Worm (Caenorhabditis elegans) whole organism, late embryonic: ENCODE data around the gene C45E5.1.

ENCODE experiments used
- C38D4.7 ChIP-seq: fragments of 200-800 bp; sonication (Bioruptor generic); optimal IDR thresholded peaks from 2 replicates; lab custom pipeline; 2018; ENCODE audit warnings: mild to moderate bottlenecking, missing genetic modification characterization, moderate library complexity, missing compliant biosample characterization
- T23F11.4 ChIP-seq: fragments of 200-800 bp; sonication (Bioruptor generic); optimal IDR thresholded peaks from 2 replicates; lab custom pipeline; 2018; ENCODE audit warnings: mild to moderate bottlenecking, missing genetic modification characterization, missing compliant biosample characterization
- Y22D7AL.16 ChIP-seq: sonication (generic microtip); optimal IDR thresholded peaks from 2 replicates; lab custom pipeline; 2016; ENCODE audit warnings: missing genetic modification characterization, missing compliant biosample characterization
- ama-1 ChIP-seq: fragments of 150-350 bp; optimal IDR thresholded peaks from 2 replicates; lab custom pipeline; 2014
- ceh-19 ChIP-seq: fragments of 200-800 bp; sonication (Bioruptor generic); optimal IDR thresholded peaks from 2 replicates; lab custom pipeline; 2018; ENCODE audit warnings: mild to moderate bottlenecking, missing genetic modification characterization, missing compliant biosample characterization
- ceh-24 ChIP-seq: sonication (generic microtip); optimal IDR thresholded peaks from 2 replicates; lab custom pipeline; 2016; ENCODE audit warnings: mild to moderate bottlenecking, missing genetic modification characterization, missing compliant biosample characterization
- ceh-9 ChIP-seq: sonication (generic microtip); optimal IDR thresholded peaks from 2 replicates; lab custom pipeline; 2016; ENCODE audit warnings: mild to moderate bottlenecking, missing genetic modification characterization, inconsistent platforms, missing compliant biosample characterization
- eyg-1 ChIP-seq: sonication (generic microtip); optimal IDR thresholded peaks from 2 replicates; lab custom pipeline; 2016; ENCODE audit warnings: missing genotype, missing genetic modification characterization, missing compliant biosample characterization
- fkh-10 ChIP-seq: fragments of 150-350 bp; optimal IDR thresholded peaks from 2 replicates; lab custom pipeline; 2014; ENCODE audit warnings: missing biosample characterization, missing genetic modification reagents, missing genetic modification characterization
- gmeb-2 ChIP-seq: sonication (generic microtip); optimal IDR thresholded peaks from 2 replicates; lab custom pipeline; 2016; ENCODE audit warnings: missing genetic modification characterization, inconsistent platforms, missing compliant biosample characterization
- hlh-15 ChIP-seq: sonication (generic microtip); optimal IDR thresholded peaks from 2 replicates; lab custom pipeline; 2016; ENCODE audit warnings: missing genetic modification characterization, missing compliant biosample characterization
- hlh-6 ChIP-seq: sonication (generic microtip); optimal IDR thresholded peaks from 2 replicates; lab custom pipeline; 2016; ENCODE audit warnings: missing genotype, missing genetic modification characterization, missing compliant biosample characterization
- hlh-8 ChIP-seq: sonication (generic microtip); optimal IDR thresholded peaks from 2 replicates; lab custom pipeline; 2016; ENCODE audit warnings: missing genotype, missing genetic modification characterization, missing compliant biosample characterization
- lin-11 ChIP-seq: fragments of 200-800 bp; sonication (Bioruptor generic); optimal IDR thresholded peaks from 2 replicates; lab custom pipeline; 2018; ENCODE audit warnings: mild to moderate bottlenecking, missing genetic modification characterization, missing compliant biosample characterization
- madf-2 ChIP-seq: sonication (generic microtip); optimal IDR thresholded peaks from 2 replicates; lab custom pipeline; 2017; ENCODE audit warnings: missing genetic modification characterization, missing compliant biosample characterization
- nhr-11 ChIP-seq: fragments of 150-350 bp; optimal IDR thresholded peaks from 2 replicates; lab custom pipeline; 2014; ENCODE audit warnings: missing biosample characterization, missing genetic modification characterization
- nhr-232 ChIP-seq: sonication (generic microtip); optimal IDR thresholded peaks from 2 replicates; lab custom pipeline; 2016; ENCODE audit warnings: missing genetic modification characterization, missing compliant biosample characterization
- npax-4 ChIP-seq: sonication (generic microtip); optimal IDR thresholded peaks from 2 replicates; lab custom pipeline; 2016; ENCODE audit warnings: missing genetic modification characterization, missing compliant biosample characterization
- odd-2 ChIP-seq: sonication (generic microtip); optimal IDR thresholded peaks from 2 replicates; lab custom pipeline; 2017; ENCODE audit warnings: antibody characterized with exemption, mild to moderate bottlenecking, missing genetic modification characterization, missing compliant biosample characterization
- pag-3 ChIP-seq: sonication (generic microtip); optimal IDR thresholded peaks from 2 replicates; lab custom pipeline; 2016; ENCODE audit warnings: missing compliant biosample characterization, missing genetic modification characterization, borderline replicate concordance
- pat-9 ChIP-seq: fragments of 200-800 bp; sonication (Bioruptor generic); optimal IDR thresholded peaks from 2 replicates; lab custom pipeline; 2018; ENCODE audit warnings: mild to moderate bottlenecking, missing genetic modification characterization, moderate library complexity, missing compliant biosample characterization
- pha-4 ChIP-seq: fragments of 150-350 bp; optimal IDR thresholded peaks from 2 replicates; lab custom pipeline; 2018; ENCODE audit warnings: missing biosample characterization, missing genetic modification reagents, missing genetic modification characterization
- pqm-1 ChIP-seq: sonication (generic microtip); optimal IDR thresholded peaks from 2 replicates; lab custom pipeline; 2016; ENCODE audit warnings: missing genetic modification characterization, missing compliant biosample characterization
- rnt-1 ChIP-seq: sonication (generic microtip); optimal IDR thresholded peaks from 2 replicates; lab custom pipeline; 2016; ENCODE audit warnings: missing genetic modification characterization, missing compliant biosample characterization
- sdc-2 ChIP-seq: sonication (generic microtip); optimal IDR thresholded peaks from 2 replicates; lab custom pipeline; 2016; ENCODE audit warnings: missing genotype, missing genetic modification characterization, missing compliant biosample characterization
- sox-4 ChIP-seq: sonication (generic microtip); optimal IDR thresholded peaks from 2 replicates; lab custom pipeline; 2017; ENCODE audit warnings: mild to moderate bottlenecking, missing genetic modification characterization, inconsistent platforms, missing compliant biosample characterization
- syd-9 ChIP-seq: sonication (generic microtip); optimal IDR thresholded peaks from 2 replicates; lab custom pipeline; 2016; ENCODE audit warnings: mild to moderate bottlenecking, missing genetic modification characterization, moderate library complexity, missing compliant biosample characterization
- unc-3 ChIP-seq, 2 experiments: fragments of 200-800 bp in 1 of 2; sonication (Bioruptor generic) in 1 of 2; sonication (generic microtip) in 1 of 2; conservative IDR thresholded peaks in 1 of 2; optimal IDR thresholded peaks in 1 of 2; 2 replicates each; pipeline versions ENCODE4 v1.3.6 to Lab custom; 2016 to 2022; ENCODE audit warnings: missing compliant biosample characterization in 2 of 2, missing genetic modification characterization in 2 of 2, missing genetic modification reagents in 1 of 2
- unc-42 ChIP-seq: sonication (generic microtip); optimal IDR thresholded peaks from 2 replicates; lab custom pipeline; 2016; ENCODE audit warnings: missing genotype, missing genetic modification characterization, missing compliant biosample characterization
- unc-55 ChIP-seq: sonication (generic microtip); optimal IDR thresholded peaks from 2 replicates; lab custom pipeline; 2017; ENCODE audit warnings: missing biosample characterization, missing genetic modification reagents, missing genetic modification characterization
- unc-86 ChIP-seq: sonication (generic microtip); optimal IDR thresholded peaks from 2 replicates; lab custom pipeline; 2016; ENCODE audit warnings: missing genetic modification characterization, missing compliant biosample characterization

The C45E5.1 gene

DNA sequence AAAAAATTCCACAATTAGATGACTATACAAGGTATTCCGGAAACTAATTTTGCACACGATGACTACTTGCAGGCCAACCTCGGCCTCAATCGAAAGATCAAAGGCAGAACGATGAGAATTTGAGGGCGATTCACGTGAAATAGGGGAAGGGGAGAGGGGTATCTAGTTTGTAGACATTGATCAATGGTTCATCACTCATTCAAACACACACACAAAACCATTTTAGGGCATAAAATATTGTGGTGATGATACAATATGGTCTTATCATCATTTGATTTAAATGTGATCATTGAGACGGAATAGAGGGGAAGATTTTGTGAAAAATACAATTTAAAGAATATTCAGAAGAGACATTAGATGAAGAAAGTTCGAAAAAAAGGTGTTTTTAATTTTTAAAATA is 18.6 kb downstream of the C45E5.1 start:
- TF ChIP-seq hlh-15 = no peak
- TF ChIP-seq lin-11 (tag; lab: Kevin White, UChicago) = no peak
- no peak for TF ChIP-seq unc-55 (GFP tag; lab: Kevin White, UChicago)
- no peak for TF ChIP-seq npax-4

DNA sequence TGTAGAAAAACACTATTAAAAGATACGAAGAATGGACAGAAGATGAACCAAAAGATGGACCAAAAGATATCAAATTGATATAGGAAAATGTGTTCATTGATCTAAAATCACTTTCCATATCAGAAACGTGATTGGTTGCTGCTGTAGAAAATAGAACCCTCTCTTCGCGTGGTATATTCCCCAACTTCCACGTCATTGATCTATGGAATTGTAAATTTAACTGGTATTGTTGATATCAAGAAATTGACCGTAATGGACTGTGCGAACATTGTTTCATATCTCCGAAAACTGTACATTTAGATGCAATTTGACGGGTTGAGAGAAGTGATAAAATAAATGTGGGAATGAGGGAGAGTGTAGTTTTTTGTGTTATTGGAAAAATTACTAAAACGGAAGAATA is 20.2 kb downstream of the C45E5.1 start:
- TF ChIP-seq eyg-1 (no peak), sdc-2 (tag; lab: Kevin White, UChicago) (no peak), hlh-8 (tag; lab: Kevin White, UChicago) (no peak), fkh-10 (GFP tag; lab: Kevin White, UChicago) (no peak), sox-4 (tag; lab: Kevin White, UChicago) (no peak), odd-2 (no peak), hlh-6 (tag; lab: Kevin White, UChicago) (no peak), nhr-11 (tag; lab: Kevin White, UChicago) (no peak), pat-9 (no peak), pha-4 (tag; lab: Kevin White, UChicago) (no peak), ceh-19 (GFP tag; lab: Kevin White, UChicago) (no peak)

DNA sequence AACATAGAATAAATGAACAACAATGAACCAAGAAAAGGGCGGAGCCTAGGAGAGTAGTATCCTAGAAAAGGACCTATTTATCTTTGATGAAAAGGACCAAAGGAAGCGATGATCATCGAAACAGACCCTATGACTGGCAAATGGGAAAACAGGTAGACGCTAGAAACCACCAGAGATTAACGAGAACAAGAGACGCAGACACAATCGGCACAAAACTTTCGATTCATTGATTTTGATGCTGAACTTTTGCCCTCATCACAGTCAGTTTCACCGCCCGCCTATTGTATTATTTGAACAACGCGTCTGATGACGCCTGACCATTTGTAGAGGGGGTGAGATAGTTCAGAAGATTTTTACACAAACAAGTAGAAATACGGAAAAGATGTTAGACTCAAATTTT is 21.4 kb downstream of the C45E5.1 start:
- TF ChIP-seq nhr-11 (tag; lab: Kevin White, UChicago) (no peak), unc-42 (tag; lab: Kevin White, UChicago) (no peak), pat-9 (no peak)

DNA sequence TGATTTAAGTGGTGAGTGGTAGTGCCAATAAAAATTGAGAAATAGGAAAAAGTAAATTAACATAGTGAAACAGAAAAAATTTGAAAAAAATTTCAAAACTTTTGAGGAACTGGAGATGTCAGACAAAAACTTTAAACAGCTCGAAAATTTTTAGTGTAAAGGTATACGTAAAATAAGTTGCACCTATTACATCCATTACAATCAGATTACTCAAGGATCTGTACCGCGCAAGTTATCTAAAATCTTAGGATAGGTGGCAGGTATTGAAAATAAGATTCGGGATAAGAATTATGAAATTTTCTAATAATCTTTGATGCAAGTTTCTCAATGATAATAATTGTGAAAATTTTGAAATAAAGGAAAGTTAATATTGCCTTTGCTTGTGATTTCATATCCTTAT is 22.6 kb downstream of the C45E5.1 start:
- TF ChIP-seq madf-2 (tag; lab: Kevin White, UChicago) (no peak), lin-11 (tag; lab: Kevin White, UChicago) (no peak), ceh-9 (tag; lab: Kevin White, UChicago) (no peak)

DNA sequence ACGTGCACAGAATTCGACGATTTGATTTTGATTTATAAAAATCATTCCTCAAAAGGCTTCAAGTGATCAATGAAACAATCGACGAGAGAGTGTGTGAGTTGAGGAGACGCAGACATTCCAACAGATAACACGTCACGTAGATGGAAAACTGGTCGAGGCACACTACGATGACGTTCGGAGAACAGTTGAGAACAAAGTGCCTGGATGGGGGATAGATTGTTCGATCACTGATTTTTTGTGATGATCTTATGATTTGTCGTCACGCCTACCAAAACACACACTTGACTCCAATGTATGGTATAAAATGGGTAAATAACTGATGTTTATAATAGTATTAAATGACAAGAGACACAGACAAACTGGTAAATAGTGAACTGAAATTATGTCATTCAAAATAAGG is 34.1 kb downstream of the C45E5.1 start:
- TF ChIP-seq pag-3 (no peak), unc-3 (GFP tag; conservative IDR thresholded peaks at IDR 0.05; lab: Robert Waterston, UW) (no peak), unc-3 (tag; optimal IDR thresholded peaks at IDR 0.05; lab: Kevin White, UChicago) (no peak), C38D4.7 (GFP tag; lab: Kevin White, UChicago) (no peak), T23F11.4 (GFP tag; lab: Kevin White, UChicago) (no peak), gmeb-2 (tag; lab: Kevin White, UChicago) (no peak), unc-55 (GFP tag; lab: Kevin White, UChicago) (no peak), ama-1 (no peak), syd-9 (no peak), Y22D7AL.16 (tag; lab: Kevin White, UChicago) (no peak), pat-9 (no peak)

DNA sequence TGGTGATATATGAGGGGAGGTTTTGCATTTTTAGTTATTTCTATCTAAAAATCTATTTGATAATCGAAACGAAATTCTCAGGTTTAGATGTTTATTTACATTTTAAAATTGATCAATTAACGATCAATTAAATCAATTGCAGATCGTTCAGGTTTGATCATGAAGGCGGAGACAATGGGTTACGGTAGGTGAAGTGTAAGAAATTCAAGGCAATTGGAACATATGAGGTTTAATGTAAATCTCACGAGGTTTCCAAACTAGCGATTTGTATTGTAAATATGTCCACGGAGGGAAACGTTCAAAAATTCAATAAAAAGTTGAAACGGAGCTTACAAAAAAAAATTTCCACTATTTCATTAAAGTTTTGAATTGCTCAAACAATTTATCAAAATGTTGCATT is 35.3 kb downstream of the C45E5.1 start:
- no peak for TF ChIP-seq Y22D7AL.16 (tag; lab: Kevin White, UChicago)
- TF ChIP-seq rnt-1 (tag; lab: Kevin White, UChicago) = no peak
- no peak for TF ChIP-seq pag-3
- TF ChIP-seq unc-86 (tag; lab: Kevin White, UChicago) = no peak
- no peak for TF ChIP-seq nhr-232 (tag; lab: Kevin White, UChicago)
- TF ChIP-seq pqm-1 = no peak
- no peak for TF ChIP-seq ama-1
- TF ChIP-seq ceh-24 (tag; lab: Kevin White, UChicago) = no peak
- TF ChIP-seq pha-4 (tag; lab: Kevin White, UChicago) = no peak
